Worm (Caenorhabditis elegans): Measurements from ENCODE around the gene Y16E11A.4.
"Not testable (repeated sequence)": the region's sequence is repeated elsewhere in the genome, so short reads cannot be mapped to it uniquely, and the experiment has no call there.

Y16E11A.4 gene

DNA sequence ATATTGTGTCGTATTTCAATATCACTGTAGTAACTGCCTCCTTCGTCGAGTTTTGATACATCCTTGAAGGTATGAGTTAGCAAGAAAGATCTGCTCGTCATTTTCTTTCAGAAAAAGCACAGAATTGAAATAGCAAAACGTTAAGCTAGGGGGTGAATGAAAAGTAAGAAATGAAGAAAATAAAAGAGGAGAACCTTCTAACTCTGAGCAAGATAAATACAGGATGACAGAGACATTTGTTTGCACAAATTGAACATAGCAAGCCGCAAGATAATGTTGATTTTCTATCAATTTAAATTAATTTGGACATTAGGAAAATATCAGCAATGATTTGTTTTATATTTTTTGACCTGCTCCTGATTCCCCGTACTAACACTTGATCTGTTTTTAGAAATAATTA lies 31.5 kb upstream of the Y16E11A.4 start, which contains the start of gene math-49:
Gene math-49 (minus strand): TSS at position 101 of the 400 bp plus-strand sequence.
- not testable (repeated sequence) for TF ChIP-seq tbx-2, elt-3, lin-15B (tag; optimal IDR thresholded peaks at IDR 0.05)

DNA sequence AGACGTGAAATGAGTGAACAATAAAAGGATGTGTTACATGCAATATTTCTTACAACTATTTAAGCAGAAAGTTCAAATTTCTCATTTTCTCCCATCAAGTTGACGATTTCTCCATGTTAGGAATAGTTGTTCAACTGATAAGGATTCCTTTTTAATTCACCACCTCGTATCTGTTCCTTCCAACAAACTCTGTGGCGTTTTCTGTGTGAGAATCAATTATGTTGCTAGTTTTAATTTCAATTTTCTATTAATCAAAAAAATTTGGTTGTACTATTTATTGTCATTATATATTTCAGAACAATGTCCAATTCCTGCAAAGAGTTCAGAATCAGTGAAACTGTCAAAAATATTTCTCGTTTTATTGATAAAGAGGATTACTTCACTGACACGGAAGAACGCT lies 1.9 kb downstream of the Y16E11A.4 start, which contains the start of gene math-44:
Gene math-44 (plus strand): TSS at position 301 of the 400 bp plus-strand sequence.
- no peak for TF ChIP-seq efl-1 (optimal IDR thresholded peaks at IDR 0.05)
- peak in 1 of 2 experiments; percentile 30 for TF ChIP-seq efl-1 (GFP tag; optimal IDR thresholded peaks at IDR 0.05 in 1 of 2)
- no peak for TF ChIP-seq efl-3 (GFP tag; optimal IDR thresholded peaks at IDR 0.05)

DNA sequence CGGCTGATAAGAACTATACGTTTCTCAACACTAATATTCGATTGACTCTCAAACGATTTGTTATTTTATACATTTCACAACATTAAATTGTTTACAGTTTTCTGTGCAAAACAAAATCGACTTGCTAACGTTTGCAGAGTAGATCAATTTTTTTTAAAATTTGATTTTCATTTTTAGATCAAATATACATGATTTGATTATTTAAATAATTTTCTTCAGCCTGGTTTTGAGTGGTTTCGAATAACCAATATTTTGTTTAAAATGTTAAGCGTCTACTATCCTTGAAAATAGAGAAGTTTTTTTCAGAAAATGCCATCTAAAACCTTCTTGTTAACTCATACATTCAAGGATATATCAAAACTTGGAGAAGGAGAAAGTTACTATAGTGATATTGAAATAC lies 6.7 kb downstream of the Y16E11A.4 start, which contains the start of gene math-21:
Gene math-21 (plus strand): TSS at position 301 of the 400 bp plus-strand sequence.
- TF ChIP-seq ces-1 (GFP tag; optimal IDR thresholded peaks at IDR 0.05) (no peak), egl-13 (tag; optimal IDR thresholded peaks at IDR 0.05) (no peak), jun-1 (tag; optimal IDR thresholded peaks at IDR 0.05) (no peak), ceh-90 (tag; optimal IDR thresholded peaks at IDR 0.05) (no peak), efl-1 (optimal IDR thresholded peaks at IDR 0.05) (no peak), efl-1 (GFP tag; optimal IDR thresholded peaks at IDR 0.05 in 1 of 2) (no peak), nhr-19 (GFP tag; conservative IDR thresholded peaks at IDR 0.05) (no peak), pax-3 (tag; optimal IDR thresholded peaks at IDR 0.05) (no peak), lir-3 (tag; optimal IDR thresholded peaks at IDR 0.05; ENCODE audit: poor library complexity) (no peak), vab-15 (tag; optimal IDR thresholded peaks at IDR 0.05) (no peak), dsc-1 (tag; optimal IDR thresholded peaks at IDR 0.05) (no peak), lin-13 (GFP tag; optimal IDR thresholded peaks at IDR 0.05) (no peak), ceh-88 (GFP tag; IDR thresholded peaks at IDR 0.05) (no peak), zip-4 (GFP tag; optimal IDR thresholded peaks at IDR 0.05) (no peak), ceh-82 (tag; optimal IDR thresholded peaks at IDR 0.05) (no peak), ama-1 (optimal IDR thresholded peaks at IDR 0.05) (no peak), sptf-1 (tag; optimal IDR thresholded peaks at IDR 0.05) (no peak), unc-62 (GFP tag; optimal IDR thresholded peaks at IDR 0.05) (no peak), nhr-85 (tag) (no peak), C34B4.2 (tag; optimal IDR thresholded peaks at IDR 0.05) (no peak), nhr-90 (tag; optimal IDR thresholded peaks at IDR 0.05; ENCODE audit: poor library complexity) (no peak)

DNA sequence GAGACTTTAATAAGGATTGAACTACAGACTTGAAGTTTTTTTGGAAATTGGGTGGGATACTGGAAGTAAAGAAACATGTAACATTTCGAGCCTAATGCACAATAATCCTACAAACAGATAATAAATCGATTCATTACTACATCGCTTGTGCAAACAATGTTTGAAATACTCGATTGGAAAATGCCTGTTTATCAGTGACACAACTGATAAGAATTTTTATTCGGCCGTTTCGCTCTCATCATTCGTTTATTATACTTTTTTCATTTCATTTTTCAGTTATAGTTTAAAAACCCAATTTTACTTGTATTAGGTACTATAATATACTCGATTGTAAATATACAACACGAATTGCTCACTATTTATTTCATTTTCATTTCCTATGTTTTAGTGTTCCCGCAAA lies 8.7 kb downstream of the Y16E11A.4 start:
- TF ChIP-seq ztf-11 (tag; optimal IDR thresholded peaks at IDR 0.05), result no peak
- no peak for TF ChIP-seq ets-5 (GFP tag; IDR thresholded peaks at IDR 0.05)
- TF ChIP-seq fos-1 (tag; optimal IDR thresholded peaks at IDR 0.05), result no peak
- no peak for TF ChIP-seq F16B12.6 (tag; optimal IDR thresholded peaks at IDR 0.05)
- TF ChIP-seq nhr-77 (tag; optimal IDR thresholded peaks at IDR 0.05), result no peak
- TF ChIP-seq nhr-90 (tag; optimal IDR thresholded peaks at IDR 0.05; ENCODE audit: poor library complexity), result no peak
- no peak for TF ChIP-seq efl-1 (optimal IDR thresholded peaks at IDR 0.05)
- TF ChIP-seq efl-1 (GFP tag; optimal IDR thresholded peaks at IDR 0.05 in 1 of 2), result no peak
- no peak for TF ChIP-seq lin-39 (tag; optimal IDR thresholded peaks at IDR 0.05)
- no peak for TF ChIP-seq lir-3 (tag; optimal IDR thresholded peaks at IDR 0.05; ENCODE audit: poor library complexity)
- TF ChIP-seq nhr-28 (tag; optimal IDR thresholded peaks at IDR 0.05), result no peak
- TF ChIP-seq ceh-63 (GFP tag; optimal IDR thresholded peaks at IDR 0.05), result no peak
- TF ChIP-seq ces-1 (GFP tag; optimal IDR thresholded peaks at IDR 0.05), result no peak
- TF ChIP-seq elt-2 (tag; optimal IDR thresholded peaks at IDR 0.05), result peak; percentile 84
- TF ChIP-seq lin-35 (GFP tag; optimal IDR thresholded peaks at IDR 0.05), result peak in 1 of 2 experiments; percentile 14
- TF ChIP-seq elt-3 (tag; optimal IDR thresholded peaks at IDR 0.05), result no peak
- no peak for TF ChIP-seq ceh-88 (GFP tag; IDR thresholded peaks at IDR 0.05)
- no peak for TF ChIP-seq zag-1 (tag; optimal IDR thresholded peaks at IDR 0.05)
- no peak for TF ChIP-seq nhr-237 (tag; optimal IDR thresholded peaks at IDR 0.05)
- TF ChIP-seq nhr-11 (tag; optimal IDR thresholded peaks at IDR 0.05), result no peak
- TF ChIP-seq nhr-20 (tag; optimal IDR thresholded peaks at IDR 0.05), result no peak
- no peak for TF ChIP-seq grh-1 (GFP tag; IDR thresholded peaks at IDR 0.05)
- no peak for TF ChIP-seq mef-2 (tag; optimal IDR thresholded peaks at IDR 0.05)
- peak; percentile 27 for TF ChIP-seq pqm-1 (tag; optimal IDR thresholded peaks at IDR 0.05)
- no peak for TF ChIP-seq xbp-1 (tag; optimal IDR thresholded peaks at IDR 0.05)

Measured in whole organism, L1 larva.